Worm (Caenorhabditis elegans) whole organism, young adult: Measurements from ENCODE around the gene K07H8.9.

Source experiments
- B0019.2 ChIP-seq: fragments of 200-800 bp; sonication (Bioruptor generic); conservative IDR thresholded peaks from 2 replicates; pipeline ENCODE4 v1.3.6; 2022; ENCODE audit warnings: missing genetic modification reagents, missing genetic modification characterization, missing compliant biosample characterization
- C06A6.2 ChIP-seq: fragments of 200-800 bp; sonication (Bioruptor generic); conservative IDR thresholded peaks from 2 replicates; pipeline ENCODE4 v1.3.6; 2022; ENCODE audit warnings: missing genetic modification characterization, missing compliant biosample characterization
- F33H1.4 ChIP-seq: fragments of 200-800 bp; sonication (Bioruptor generic); IDR thresholded peaks from 2 replicates; pipeline ENCODE4 v1.3.6; 2022; ENCODE audit warnings: missing genetic modification reagents, missing genetic modification characterization, missing compliant biosample characterization
- F49E8.2 ChIP-seq: sonication (generic microtip); optimal IDR thresholded peaks from 3 replicates; lab custom pipeline; 2017; ENCODE audit warnings: missing genetic modification characterization, mild to moderate bottlenecking, missing compliant biosample characterization, antibody characterized with exemption, moderate library complexity; ENCODE audit not compliant: insufficient read depth
- F57A8.1 ChIP-seq: fragments of 200-800 bp; sonication (Bioruptor generic); optimal IDR thresholded peaks from 2 replicates; lab custom pipeline; 2018; ENCODE audit warnings: mild to moderate bottlenecking, missing genetic modification characterization, moderate library complexity, missing compliant biosample characterization
- K12H6.12 ChIP-seq: fragments of 200-800 bp; sonication (Bioruptor generic); optimal IDR thresholded peaks from 2 replicates; lab custom pipeline; 2018; ENCODE audit warnings: mild to moderate bottlenecking, missing genetic modification characterization, missing compliant biosample characterization
- Y53F4B.3 ChIP-seq: fragments of 200-800 bp; sonication (Bioruptor generic); IDR thresholded peaks from 2 replicates; pipeline ENCODE4 v1.3.6; 2022; ENCODE audit warnings: missing genetic modification reagents, missing genetic modification characterization, missing compliant biosample characterization
- Y67H2A.10 ChIP-seq: fragments of 200-800 bp; sonication (Bioruptor generic); conservative IDR thresholded peaks from 2 replicates; pipeline ENCODE4 v1.3.6; 2022; ENCODE audit warnings: missing genetic modification reagents, missing genetic modification characterization, missing compliant biosample characterization
- Y95B8A.8 ChIP-seq: fragments of 200-800 bp; sonication (Bioruptor generic); IDR thresholded peaks from 2 replicates; pipeline ENCODE4 v1.3.6; 2022; ENCODE audit warnings: missing genetic modification reagents, missing genetic modification characterization, missing compliant biosample characterization
- ZK185.1 ChIP-seq: sonication (generic microtip); optimal IDR thresholded peaks from 2 replicates; lab custom pipeline; 2016; ENCODE audit warnings: mild to moderate bottlenecking, missing genetic modification characterization, missing compliant biosample characterization; ENCODE audit not compliant: poor library complexity, severe bottlenecking
- attf-6 ChIP-seq: fragments of 200-800 bp; sonication (Bioruptor generic); IDR thresholded peaks from 2 replicates; pipeline ENCODE4 v1.3.6; 2022; ENCODE audit warnings: missing genetic modification reagents, missing genetic modification characterization, missing compliant biosample characterization
- bed-1 ChIP-seq: fragments of 200-800 bp; sonication (Bioruptor generic); IDR thresholded peaks from 2 replicates; pipeline ENCODE4 v1.3.6; 2022; ENCODE audit warnings: missing genetic modification reagents, missing genetic modification characterization, missing compliant biosample characterization
- bed-2 ChIP-seq: fragments of 200-800 bp; sonication (Bioruptor generic); IDR thresholded peaks from 2 replicates; pipeline ENCODE4 v1.3.6; 2022; ENCODE audit warnings: missing genetic modification reagents, missing genetic modification characterization, missing compliant biosample characterization
- ccch-3 ChIP-seq: fragments of 200-800 bp; sonication (Bioruptor generic); optimal IDR thresholded peaks from 2 replicates; lab custom pipeline; 2018; ENCODE audit warnings: mild to moderate bottlenecking, missing genetic modification characterization, missing compliant biosample characterization
- ceh-100 ChIP-seq: fragments of 200-800 bp; sonication (Bioruptor generic); IDR thresholded peaks from 2 replicates; pipeline ENCODE4 v1.3.6; 2022; ENCODE audit warnings: missing genetic modification reagents, missing genetic modification characterization, missing compliant biosample characterization
- egrh-3 ChIP-seq: fragments of 200-800 bp; sonication (Bioruptor generic); IDR thresholded peaks from 2 replicates; pipeline ENCODE4 v1.3.6; 2022; ENCODE audit warnings: missing genetic modification reagents, missing genetic modification characterization, missing compliant biosample characterization
- ekl-4 ChIP-seq: fragments of 200-800 bp; sonication (Bioruptor generic); IDR thresholded peaks from 2 replicates; pipeline ENCODE4 v1.3.6; 2022; ENCODE audit warnings: missing genetic modification reagents, missing genetic modification characterization, missing compliant biosample characterization
- hmg-20 ChIP-seq: fragments of 200-800 bp; sonication (Bioruptor generic); IDR thresholded peaks from 2 replicates; pipeline ENCODE4 v1.3.6; 2022; ENCODE audit warnings: missing genetic modification reagents, missing genetic modification characterization, missing compliant biosample characterization
- hsf-1 ChIP-seq: fragments of 200-800 bp; sonication (Bioruptor generic); IDR thresholded peaks from 2 replicates; pipeline ENCODE4 v1.3.6; 2022; ENCODE audit warnings: missing genetic modification reagents, missing genetic modification characterization, missing compliant biosample characterization
- let-526 ChIP-seq: fragments of 200-800 bp; sonication (Bioruptor generic); IDR thresholded peaks from 2 replicates; pipeline ENCODE4 v1.3.6; 2022; ENCODE audit warnings: missing genetic modification reagents, missing genetic modification characterization, missing compliant biosample characterization
- let-607 ChIP-seq, 2 experiments: fragments of 200-800 bp in 1 of 2; sonication (Bioruptor generic) in 1 of 2; sonication (generic microtip) in 1 of 2; optimal IDR thresholded peaks; 2 replicates each; lab custom pipeline; 2016 to 2018; ENCODE audit warnings: mild to moderate bottlenecking in 2 of 2, missing compliant biosample characterization in 2 of 2, missing genetic modification characterization in 2 of 2, moderate library complexity in 2 of 2, missing genotype in 1 of 2
- lin-26 ChIP-seq: fragments of 200-800 bp; sonication (Bioruptor generic); IDR thresholded peaks from 2 replicates; pipeline ENCODE4 v1.3.6; 2022; ENCODE audit warnings: missing genetic modification reagents, missing genetic modification characterization, missing compliant biosample characterization
- madf-3 ChIP-seq: fragments of 200-800 bp; sonication (Bioruptor generic); IDR thresholded peaks from 2 replicates; pipeline ENCODE4 v1.3.6; 2022; ENCODE audit warnings: missing genetic modification reagents, missing genetic modification characterization, missing compliant biosample characterization
- mel-28 ChIP-seq: sonication (generic microtip); optimal IDR thresholded peaks from 2 replicates; lab custom pipeline; 2016; ENCODE audit warnings: borderline replicate concordance, mild to moderate bottlenecking, missing genetic modification characterization, missing compliant biosample characterization
- mxl-1 ChIP-seq: sonication (generic microtip); optimal IDR thresholded peaks from 2 replicates; lab custom pipeline; 2016; ENCODE audit warnings: missing genetic modification characterization, missing compliant biosample characterization
- nfya-2 ChIP-seq: fragments of 200-800 bp; sonication (Bioruptor generic); IDR thresholded peaks from 2 replicates; pipeline ENCODE4 v1.3.6; 2022; ENCODE audit warnings: missing genetic modification reagents, missing genetic modification characterization, missing compliant biosample characterization
- nfyb-1 ChIP-seq: fragments of 200-800 bp; sonication (Bioruptor generic); IDR thresholded peaks from 2 replicates; pipeline ENCODE4 v1.3.6; 2022; ENCODE audit warnings: missing genetic modification reagents, missing genetic modification characterization, missing compliant biosample characterization
- nhr-120 ChIP-seq: fragments of 200-800 bp; sonication (Bioruptor generic); IDR thresholded peaks from 2 replicates; pipeline ENCODE4 v1.3.6; 2022; ENCODE audit warnings: missing genetic modification characterization, missing compliant biosample characterization
- nhr-179 ChIP-seq: sonication (generic microtip); optimal IDR thresholded peaks from 2 replicates; lab custom pipeline; 2016; ENCODE audit warnings: mild to moderate bottlenecking, missing genetic modification characterization, missing compliant biosample characterization
- pbrm-1 ChIP-seq: fragments of 200-800 bp; sonication (Bioruptor generic); IDR thresholded peaks from 2 replicates; pipeline ENCODE4 v1.3.6; 2022; ENCODE audit warnings: missing genetic modification reagents, missing genetic modification characterization, missing compliant biosample characterization
- pha-4 ChIP-seq: fragments of 150-350 bp; sonication (generic microtip); optimal IDR thresholded peaks from 2 replicates; lab custom pipeline; 2014; ENCODE audit warnings: missing biosample characterization, missing genetic modification reagents, missing genetic modification characterization
- rec-8 ChIP-seq, 2 experiments: sonication (generic microtip); optimal IDR thresholded peaks; 2 replicates each; lab custom pipeline; 2016; ENCODE audit warnings: mild to moderate bottlenecking in 2 of 2, missing genetic modification characterization in 2 of 2, missing genetic modification reagents in 2 of 2, missing genotype in 2 of 2, missing biosample characterization in 1 of 2, missing compliant biosample characterization in 1 of 2, moderate library complexity in 1 of 2
- snpc-1.1 ChIP-seq: sonication (generic microtip); optimal IDR thresholded peaks from 2 replicates; lab custom pipeline; 2017; ENCODE audit warnings: missing genetic modification characterization, mild to moderate bottlenecking, missing compliant biosample characterization, antibody characterized with exemption, moderate library complexity, missing genotype, missing genetic modification reagents; ENCODE audit not compliant: insufficient read depth
- snpc-1.3 ChIP-seq: sonication (generic microtip); optimal IDR thresholded peaks from 2 replicates; lab custom pipeline; 2017; ENCODE audit warnings: missing genetic modification characterization, mild to moderate bottlenecking, missing compliant biosample characterization, antibody characterized with exemption, moderate library complexity, missing genotype, missing genetic modification reagents; ENCODE audit not compliant: insufficient read depth
- sptf-2 ChIP-seq: fragments of 200-800 bp; sonication (Bioruptor generic); optimal IDR thresholded peaks from 2 replicates; lab custom pipeline; 2018; ENCODE audit warnings: mild to moderate bottlenecking, missing genetic modification characterization, missing compliant biosample characterization
- tbp1 ChIP-seq: fragments of 200-800 bp; sonication (Bioruptor generic); optimal IDR thresholded peaks from 2 replicates; lab custom pipeline; 2018; ENCODE audit warnings: mild to moderate bottlenecking, missing genetic modification characterization, missing compliant biosample characterization
- unc-62 ChIP-seq: fragments of 150-350 bp; optimal IDR thresholded peaks from 2 replicates; lab custom pipeline; 2014; ENCODE audit warnings: missing biosample characterization, missing genetic modification reagents, missing genetic modification characterization
- ztf-18 ChIP-seq: sonication (generic microtip); optimal IDR thresholded peaks from 2 replicates; lab custom pipeline; 2016; ENCODE audit warnings: missing genotype, mild to moderate bottlenecking, missing genetic modification characterization, missing compliant biosample characterization

K07H8.9 gene

DNA sequence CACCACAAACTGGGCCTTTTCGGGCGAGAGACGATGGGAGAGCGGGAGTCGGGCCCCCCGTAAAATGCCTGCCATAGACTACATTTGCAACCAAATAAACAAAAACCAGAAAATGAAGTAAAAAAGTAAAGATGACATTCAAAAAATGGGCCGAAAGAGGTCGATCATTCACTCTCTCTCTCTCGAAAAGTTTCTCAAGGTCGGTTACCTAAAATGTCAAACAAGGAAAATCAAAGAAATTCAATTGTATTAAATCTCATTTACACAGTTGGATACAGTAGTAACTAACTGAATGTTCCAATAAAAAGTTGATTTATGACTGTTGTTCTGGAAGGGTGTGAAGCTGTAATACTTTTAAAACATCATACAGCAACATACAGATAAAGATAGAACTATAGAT is 32.5 kb upstream of the K07H8.9 start:
- TF ChIP-seq nhr-120 (GFP tag; lab: Robert Waterston, UW): no peak
- no peak for TF ChIP-seq rec-8 (tag; optimal IDR thresholded peaks at IDR 0.05; lab: Kevin White, UChicago)
- no peak for TF ChIP-seq egrh-3 (GFP tag; lab: Robert Waterston, UW)
- no peak for TF ChIP-seq bed-2 (GFP tag; lab: Robert Waterston, UW)
- TF ChIP-seq hsf-1 (GFP tag; lab: Robert Waterston, UW): no peak
- TF ChIP-seq nhr-179: no peak
- no peak for TF ChIP-seq mxl-1 (tag; lab: Kevin White, UChicago)
- TF ChIP-seq ZK185.1 (tag; lab: Kevin White, UChicago): no peak
- TF ChIP-seq ekl-4 (GFP tag; lab: Robert Waterston, UW): no peak
- TF ChIP-seq Y95B8A.8 (GFP tag; lab: Robert Waterston, UW): no peak
- TF ChIP-seq F57A8.1 (GFP tag; lab: Kevin White, UChicago): no peak
- no peak for TF ChIP-seq tbp1 (GFP tag; lab: Kevin White, UChicago)
- no peak for TF ChIP-seq unc-62 (GFP tag; lab: Kevin White, UChicago)
- TF ChIP-seq Y67H2A.10 (GFP tag; lab: Robert Waterston, UW): no peak
- TF ChIP-seq let-607 (tag; optimal IDR thresholded peaks at IDR 0.05; lab: Kevin White, UChicago): no peak
- no peak for TF ChIP-seq K12H6.12 (tag; lab: Kevin White, UChicago)
- no peak for TF ChIP-seq madf-3 (GFP tag; lab: Robert Waterston, UW)
- no peak for TF ChIP-seq let-526 (GFP tag; lab: Robert Waterston, UW)

DNA sequence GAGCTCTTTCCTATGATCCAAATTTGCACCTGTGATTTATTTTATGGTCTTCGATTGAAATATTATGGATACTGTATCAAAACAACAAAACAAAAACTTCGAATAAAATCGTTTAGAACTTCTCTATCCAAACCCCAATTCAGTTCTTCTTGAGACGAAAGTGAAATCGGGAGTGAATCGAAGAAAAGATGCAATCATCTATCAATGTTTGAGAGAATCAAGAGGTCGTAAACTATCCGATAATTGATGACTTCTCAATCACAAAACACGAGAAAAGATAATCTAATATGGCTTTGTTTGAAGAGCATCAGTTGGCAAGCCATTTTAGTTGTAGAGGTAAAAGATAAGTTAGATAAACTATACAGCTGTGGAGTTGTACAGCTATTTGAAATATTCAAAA is 31.5 kb upstream of the K07H8.9 start:
- TF ChIP-seq snpc-1.1: no peak
- TF ChIP-seq F49E8.2: no peak
- no peak for TF ChIP-seq F33H1.4
- no peak for TF ChIP-seq let-526 (GFP tag; lab: Robert Waterston, UW)
- no peak for TF ChIP-seq sptf-2 (GFP tag; lab: Kevin White, UChicago)
- TF ChIP-seq hmg-20 (GFP tag; lab: Robert Waterston, UW): no peak
- no peak for TF ChIP-seq ccch-3 (GFP tag; lab: Kevin White, UChicago)
- TF ChIP-seq bed-1 (GFP tag; lab: Robert Waterston, UW): no peak
- TF ChIP-seq attf-6 (GFP tag; lab: Robert Waterston, UW): no peak
- no peak for TF ChIP-seq pbrm-1 (GFP tag; lab: Robert Waterston, UW)
- no peak for TF ChIP-seq Y53F4B.3 (GFP tag; lab: Robert Waterston, UW)
- TF ChIP-seq ztf-18 (tag; lab: Kevin White, UChicago): no peak

ce11 chrIV:8312846-8313245 is 26.6 kb upstream of the K07H8.9 start, which contains the start of gene F35H10.10:
Gene F35H10.10 (minus strand): TSS chrIV:8312946.
- TF ChIP-seq pha-4 (tag; lab: Kevin White, UChicago) (no peak), mel-28 (tag; lab: Kevin White, UChicago) (no peak), rec-8 (tag; optimal IDR thresholded peaks at IDR 0.05; lab: Kevin White, UChicago) (no peak), nfya-2 (no peak), nfyb-1 (GFP tag; lab: Robert Waterston, UW) (no peak), ccch-3 (GFP tag; lab: Kevin White, UChicago) (no peak)

ce11 chrIV:8312105-8312504 is 25.8 kb upstream of the K07H8.9 start:
- no peak for TF ChIP-seq ztf-18 (tag; lab: Kevin White, UChicago)
- no peak for TF ChIP-seq B0019.2
- no peak for TF ChIP-seq Y95B8A.8 (GFP tag; lab: Robert Waterston, UW)
- no peak for TF ChIP-seq nfya-2
- no peak for TF ChIP-seq lin-26 (GFP tag; lab: Robert Waterston, UW)
- no peak for TF ChIP-seq ceh-100 (GFP tag; lab: Robert Waterston, UW)
- TF ChIP-seq ZK185.1 (tag; lab: Kevin White, UChicago): no peak
- no peak for TF ChIP-seq snpc-1.3 (tag; lab: Kevin White, UChicago)
- TF ChIP-seq Y67H2A.10 (GFP tag; lab: Robert Waterston, UW): no peak
- no peak for TF ChIP-seq C06A6.2
